Fruit fly (Drosophila melanogaster) whole organism, prepupa: ENCODE data around the gene AOX1.

Experiments
- CG1621 ChIP-seq: fragments of 200-800 bp; sonication (Bioruptor generic); optimal IDR thresholded peaks from 3 replicates; lab custom pipeline; 2018; ENCODE audit warnings: missing biosample characterization, mild to moderate bottlenecking, missing genetic modification characterization
- CG6276 ChIP-seq: fragments of 200-800 bp; sonication (Bioruptor generic); optimal IDR thresholded peaks from 2 replicates; lab custom pipeline; 2017; ENCODE audit warnings: missing biosample characterization, mild to moderate bottlenecking, missing genetic modification characterization
- CG6792 ChIP-seq: fragments of 200-800 bp; sonication (Bioruptor generic); optimal IDR thresholded peaks from 3 replicates; lab custom pipeline; 2016; ENCODE audit warnings: missing biosample characterization, missing genetic modification characterization
- CG8119 ChIP-seq: fragments of 200-800 bp; sonication (Bioruptor generic); IDR thresholded peaks from 3 replicates; pipeline ENCODE4 v1.3.6; 2022; ENCODE audit warnings: missing biosample characterization, missing genetic modification characterization
- Eip93F ChIP-seq: fragments of 200-800 bp; sonication (Bioruptor generic); optimal IDR thresholded peaks from 2 replicates; lab custom pipeline; 2016; ENCODE audit warnings: missing biosample characterization, mild to moderate bottlenecking, missing genetic modification characterization
- Smox ChIP-seq: fragments of 200-800 bp; sonication (Bioruptor generic); optimal IDR thresholded peaks from 3 replicates; lab custom pipeline; 2016; ENCODE audit warnings: missing biosample characterization, missing genetic modification characterization
- Sox14 ChIP-seq: fragments of 200-800 bp; sonication (Bioruptor generic); optimal IDR thresholded peaks from 3 replicates; lab custom pipeline; 2016; ENCODE audit warnings: missing biosample characterization, missing genetic modification characterization
- dac ChIP-seq: fragments of 200-800 bp; sonication (Bioruptor generic); optimal IDR thresholded peaks from 2 replicates; lab custom pipeline; 2017; ENCODE audit warnings: missing biosample characterization, mild to moderate bottlenecking, missing genetic modification characterization
- eg ChIP-seq: fragments of 200-800 bp; sonication (Bioruptor generic); IDR thresholded peaks from 3 replicates; pipeline ENCODE4 v1.3.6; 2022; ENCODE audit warnings: missing biosample characterization, missing genetic modification characterization
- fd85E ChIP-seq: fragments of 200-800 bp; sonication (Bioruptor generic); optimal IDR thresholded peaks from 3 replicates; lab custom pipeline; 2016; ENCODE audit warnings: missing biosample characterization, missing genetic modification characterization
- pdm3 ChIP-seq: fragments of 200-800 bp; sonication (Bioruptor generic); optimal IDR thresholded peaks from 3 replicates; lab custom pipeline; 2016; ENCODE audit warnings: missing biosample characterization, missing genetic modification characterization

DNA sequence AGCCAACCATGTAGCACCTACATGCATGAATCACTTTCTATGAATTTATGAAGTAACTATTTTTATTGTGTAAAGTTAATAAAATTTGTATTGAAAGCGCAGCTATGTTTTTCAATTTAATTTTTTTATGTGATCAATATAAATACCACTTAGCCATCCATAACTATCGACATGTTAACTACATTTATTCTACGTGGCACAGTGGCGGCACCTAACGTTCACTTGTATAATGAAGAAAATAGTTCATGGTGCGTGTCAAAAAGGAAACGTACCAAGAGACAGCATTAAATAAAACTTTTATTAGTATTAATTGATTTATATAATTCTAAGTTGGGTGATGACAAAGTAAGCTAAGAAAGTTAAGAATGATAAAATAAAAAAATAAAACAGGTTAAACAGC, 43.9 kb downstream of the AOX1 start:
- TF ChIP-seq pdm3 (GFP tag; lab: Kevin White, UChicago) (no peak), Smox (GFP tag; lab: Kevin White, UChicago) (no peak), CG8119 (GFP tag; lab: Robert Waterston, UW) (no peak), CG6792 (GFP tag; lab: Kevin White, UChicago) (no peak), dac (GFP tag; lab: Kevin White, UChicago) (no peak), fd85E (no peak), CG6276 (GFP tag; lab: Kevin White, UChicago) (no peak), CG1621 (tag; lab: Kevin White, UChicago) (no peak), eg (GFP tag; lab: Robert Waterston, UW) (no peak), Eip93F (GFP tag; lab: Kevin White, UChicago) (no peak), Sox14 (no peak)
